Worm (Caenorhabditis elegans) whole organism, mixed stage, embryonic: ENCODE measurements around the gene trxr-2.

Experiments used
- M03D4.4 ChIP-seq: sonication (generic microtip); optimal IDR thresholded peaks from 2 replicates; lab custom pipeline; 2017; ENCODE audit warnings: mild to moderate bottlenecking, missing genetic modification characterization, missing compliant biosample characterization
- blmp-1 ChIP-seq: fragments of 150-350 bp; optimal IDR thresholded peaks from 2 replicates; lab custom pipeline; 2014; ENCODE audit warnings: missing biosample characterization, missing genetic modification characterization
- ceh-39 ChIP-seq: fragments of 150-350 bp; optimal IDR thresholded peaks from 2 replicates; lab custom pipeline; 2014; ENCODE audit warnings: missing biosample characterization, missing genetic modification characterization
- ceh-43 ChIP-seq: fragments of 200-800 bp; sonication (Bioruptor generic); optimal IDR thresholded peaks from 2 replicates; lab custom pipeline; 2018; ENCODE audit warnings: mild to moderate bottlenecking, missing genetic modification characterization, moderate library complexity, missing compliant biosample characterization
- ceh-83 ChIP-seq: fragments of 200-800 bp; sonication (Bioruptor generic); optimal IDR thresholded peaks from 2 replicates; lab custom pipeline; 2018; ENCODE audit warnings: mild to moderate bottlenecking, missing genetic modification characterization, missing compliant biosample characterization
- ces-1 ChIP-seq: fragments of 150-350 bp; optimal IDR thresholded peaks from 2 replicates; lab custom pipeline; 2014; ENCODE audit warnings: missing biosample characterization, missing genetic modification reagents, missing genetic modification characterization
- cnd-1 ChIP-seq: fragments of 200-800 bp; sonication (Bioruptor generic); optimal IDR thresholded peaks from 2 replicates; lab custom pipeline; 2018; ENCODE audit warnings: mild to moderate bottlenecking, missing genetic modification characterization, missing compliant biosample characterization
- drap-1 ChIP-seq: fragments of 200-800 bp; sonication (Bioruptor generic); optimal IDR thresholded peaks from 3 replicates; lab custom pipeline; 2018; ENCODE audit warnings: mild to moderate bottlenecking, missing genetic modification characterization, missing compliant biosample characterization
- elt-1 ChIP-seq: sonication (generic microtip); optimal IDR thresholded peaks from 2 replicates; lab custom pipeline; 2017; ENCODE audit warnings: missing genetic modification characterization, mild to moderate bottlenecking, missing compliant biosample characterization, antibody characterized with exemption, moderate library complexity, borderline replicate concordance; ENCODE audit not compliant: insufficient read depth
- elt-3 ChIP-seq: fragments of 150-350 bp; optimal IDR thresholded peaks from 2 replicates; lab custom pipeline; 2014; ENCODE audit warnings: missing biosample characterization, missing genetic modification characterization
- flh-1 ChIP-seq: fragments of 200-800 bp; sonication (Bioruptor generic); optimal IDR thresholded peaks from 2 replicates; lab custom pipeline; 2018; ENCODE audit warnings: mild to moderate bottlenecking, missing genetic modification characterization, moderate library complexity, missing compliant biosample characterization
- ham-2 ChIP-seq: fragments of 200-800 bp; sonication (Bioruptor generic); optimal IDR thresholded peaks from 2 replicates; lab custom pipeline; 2018; ENCODE audit warnings: mild to moderate bottlenecking, missing genetic modification characterization, missing compliant biosample characterization
- hlh-1 ChIP-seq: fragments of 150-350 bp; optimal IDR thresholded peaks from 2 replicates; lab custom pipeline; 2014; ENCODE audit warnings: missing biosample characterization, missing genetic modification reagents, missing genetic modification characterization
- lin-13 ChIP-seq: fragments of 150-350 bp; optimal IDR thresholded peaks from 2 replicates; lab custom pipeline; 2014; ENCODE audit warnings: missing biosample characterization, missing genetic modification characterization
- lin-32 ChIP-seq: fragments of 200-800 bp; sonication (Bioruptor generic); optimal IDR thresholded peaks from 2 replicates; lab custom pipeline; 2018; ENCODE audit warnings: mild to moderate bottlenecking, missing genetic modification characterization, missing compliant biosample characterization
- lsy-2 ChIP-seq: fragments of 150-350 bp; optimal IDR thresholded peaks from 2 replicates; lab custom pipeline; 2014; ENCODE audit warnings: missing biosample characterization, missing genetic modification characterization
- mab-5 ChIP-seq: fragments of 150-350 bp; optimal IDR thresholded peaks from 2 replicates; lab custom pipeline; 2014; ENCODE audit warnings: missing biosample characterization, missing genetic modification characterization
- mep-1 ChIP-seq: fragments of 150-350 bp; optimal IDR thresholded peaks from 2 replicates; lab custom pipeline; 2017; ENCODE audit warnings: missing biosample characterization, missing genetic modification reagents, missing genetic modification characterization, inconsistent platforms
- mls-2 ChIP-seq: sonication (generic microtip); optimal IDR thresholded peaks from 2 replicates; lab custom pipeline; 2016; ENCODE audit warnings: mild to moderate bottlenecking, missing genetic modification characterization, moderate library complexity, missing compliant biosample characterization
- nhr-2 ChIP-seq: fragments of 150-350 bp; optimal IDR thresholded peaks from 2 replicates; lab custom pipeline; 2014; ENCODE audit warnings: missing biosample characterization, missing genetic modification characterization
- nhr-28 ChIP-seq: fragments of 150-350 bp; optimal IDR thresholded peaks from 2 replicates; lab custom pipeline; 2014; ENCODE audit warnings: missing biosample characterization, missing genetic modification characterization
- nhr-76 ChIP-seq: sonication (generic microtip); optimal IDR thresholded peaks from 2 replicates; lab custom pipeline; 2017; ENCODE audit warnings: missing biosample characterization, missing genetic modification characterization
- sem-2 ChIP-seq: fragments of 200-800 bp; sonication (Bioruptor generic); optimal IDR thresholded peaks from 2 replicates; lab custom pipeline; 2018; ENCODE audit warnings: mild to moderate bottlenecking, missing genetic modification characterization, missing compliant biosample characterization
- snpc-4 ChIP-seq: fragments of 150-350 bp; optimal IDR thresholded peaks from 2 replicates; lab custom pipeline; 2014; ENCODE audit warnings: missing biosample characterization, missing genetic modification characterization
- sptf-1 ChIP-seq: sonication (generic microtip); optimal IDR thresholded peaks from 2 replicates; lab custom pipeline; 2017; ENCODE audit warnings: mild to moderate bottlenecking, missing genetic modification characterization, moderate library complexity, missing compliant biosample characterization
- unc-120 ChIP-seq: sonication (generic microtip); optimal IDR thresholded peaks from 2 replicates; lab custom pipeline; 2017; ENCODE audit warnings: missing genetic modification characterization, missing compliant biosample characterization; ENCODE audit not compliant: poor library complexity, severe bottlenecking
- unc-39 ChIP-seq: fragments of 150-350 bp; optimal IDR thresholded peaks from 2 replicates; lab custom pipeline; 2014; ENCODE audit warnings: missing biosample characterization, missing genetic modification characterization
- unc-62 ChIP-seq: fragments of 150-350 bp; optimal IDR thresholded peaks from 2 replicates; lab custom pipeline; 2014; ENCODE audit warnings: missing biosample characterization, missing genetic modification reagents, missing genetic modification characterization
- zip-8 ChIP-seq: fragments of 150-350 bp; optimal IDR thresholded peaks from 2 replicates; lab custom pipeline; 2014; ENCODE audit warnings: missing biosample characterization, missing genetic modification characterization
- ztf-11 ChIP-seq: fragments of 150-350 bp; optimal IDR thresholded peaks from 2 replicates; lab custom pipeline; 2014; ENCODE audit warnings: missing biosample characterization, missing genetic modification characterization

trxr-2 gene

ce11 chrIII:8866983-8867842 lies 46.4 kb upstream of the trxr-2 start:
- TF ChIP-seq mab-5 (no peak), hlh-1 (tag; lab: Kevin White, UChicago) (peak; percentile 79)

- no peak for TF ChIP-seq blmp-1 (tag; lab: Kevin White, UChicago)
- TF ChIP-seq ceh-83 (GFP tag; lab: Kevin White, UChicago): no peak
- TF ChIP-seq sem-2 (GFP tag; lab: Kevin White, UChicago): no peak
- TF ChIP-seq ces-1 (GFP tag; lab: Kevin White, UChicago): no peak
- no peak for TF ChIP-seq elt-1 (tag; lab: Kevin White, UChicago)
- no peak for TF ChIP-seq snpc-4
- no peak for TF ChIP-seq ham-2
- TF ChIP-seq ztf-11 (tag; lab: Kevin White, UChicago): no peak
- no peak for TF ChIP-seq ceh-43 (GFP tag; lab: Kevin White, UChicago)
- no peak for TF ChIP-seq flh-1
- TF ChIP-seq nhr-76: no peak
- TF ChIP-seq nhr-2 (tag; lab: Kevin White, UChicago): no peak
- no peak for TF ChIP-seq lsy-2 (tag; lab: Kevin White, UChicago)
- TF ChIP-seq hlh-1 (tag; lab: Kevin White, UChicago): no peak
- TF ChIP-seq lin-32: no peak
- no peak for TF ChIP-seq elt-3 (tag; lab: Kevin White, UChicago)
- no peak for TF ChIP-seq ceh-39
Measured at ce11 chrIII:8867922-8868655, 45.5 kb upstream of the trxr-2 start.

DNA sequence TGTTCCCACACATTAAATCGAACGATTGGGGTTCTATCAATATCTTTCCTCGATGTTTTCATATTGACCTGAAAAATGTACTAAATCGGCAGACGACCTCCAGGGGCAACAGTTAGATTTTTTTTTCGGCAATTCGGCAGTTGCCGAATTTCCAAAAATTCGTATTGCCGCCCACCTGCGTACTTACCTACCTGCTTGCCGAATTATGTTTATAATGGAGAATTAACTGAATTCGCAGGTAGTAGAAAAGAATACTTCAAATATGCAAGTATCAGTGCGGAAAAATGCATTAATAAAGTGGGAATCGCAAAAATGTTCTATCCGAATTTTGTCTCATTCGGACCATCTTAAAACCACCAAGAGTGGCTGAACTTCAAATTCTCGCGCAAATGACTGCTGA lies 43.9 kb upstream of the trxr-2 start:
- no peak for TF ChIP-seq lsy-2 (tag; lab: Kevin White, UChicago)
- no peak for TF ChIP-seq ceh-83 (GFP tag; lab: Kevin White, UChicago)
- no peak for TF ChIP-seq unc-39 (tag; lab: Kevin White, UChicago)
- no peak for TF ChIP-seq nhr-28 (tag; lab: Kevin White, UChicago)
- TF ChIP-seq ham-2: no peak
- no peak for TF ChIP-seq ztf-11 (tag; lab: Kevin White, UChicago)
- TF ChIP-seq ceh-43 (GFP tag; lab: Kevin White, UChicago): no peak
- TF ChIP-seq zip-8 (tag; lab: Kevin White, UChicago): no peak
- no peak for TF ChIP-seq unc-120
- no peak for TF ChIP-seq drap-1 (GFP tag; lab: Kevin White, UChicago)

ce11 chrIII:8873045-8873457 lies 40.5 kb upstream of the trxr-2 start:
- TF ChIP-seq ceh-43 (GFP tag; lab: Kevin White, UChicago) (no peak), snpc-4 (no peak), elt-1 (tag; lab: Kevin White, UChicago) (no peak), ces-1 (GFP tag; lab: Kevin White, UChicago) (peak; percentile 87), sptf-1 (tag; lab: Kevin White, UChicago) (no peak), lin-32 (no peak), nhr-2 (tag; lab: Kevin White, UChicago) (no peak), elt-3 (tag; lab: Kevin White, UChicago) (no peak), ham-2 (peak; percentile 55), unc-39 (tag; lab: Kevin White, UChicago) (no peak), cnd-1 (tag; lab: Kevin White, UChicago) (peak; percentile 85), mep-1 (tag; lab: Kevin White, UChicago) (no peak), mab-5 (no peak), drap-1 (GFP tag; lab: Kevin White, UChicago) (no peak), unc-62 (GFP tag; lab: Kevin White, UChicago) (peak; percentile 14), lin-13 (tag; lab: Kevin White, UChicago) (peak; percentile 26), nhr-76 (no peak), ceh-39 (no peak), mls-2 (tag; lab: Kevin White, UChicago) (peak; percentile 68), M03D4.4 (no peak)
- TF ChIP-seq, all 35 proteins: peak for 6
